Fruit fly (Drosophila melanogaster): ENCODE data around the gene PQBP1.

The PQBP1 gene

DNA sequence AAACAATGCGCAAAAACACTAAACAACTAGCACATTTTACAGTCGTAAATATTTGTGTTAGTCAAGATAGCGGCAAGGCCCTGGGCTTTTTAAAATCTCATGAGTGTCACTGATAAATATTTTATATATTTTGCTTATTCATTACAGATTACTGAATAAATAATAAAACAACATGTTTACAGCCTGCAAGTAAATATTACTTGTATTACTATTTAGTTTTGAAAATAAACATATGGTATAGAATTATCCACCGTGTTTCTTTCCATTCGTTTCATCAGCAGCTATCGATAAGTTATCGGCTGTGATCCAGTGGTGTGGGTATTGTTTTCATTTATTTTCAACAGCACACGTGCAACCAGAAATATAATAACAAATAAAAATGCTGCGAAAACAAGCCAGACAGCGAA, 9.0 kb downstream of the PQBP1 start, which contains the start of the genes shams and CG11920 (continued):
- TF ChIP-seq Sin3A (optimal IDR thresholded peaks at IDR 0.05) (no peak), B-H1 (GFP tag; IDR thresholded peaks at IDR 0.05) (no peak), CG14014 (GFP tag; IDR thresholded peaks at IDR 0.05) (no peak), CG3726 (GFP tag; IDR thresholded peaks at IDR 0.05) (no peak), HLH3B (GFP tag; IDR thresholded peaks at IDR 0.05) (no peak), vfl (GFP tag; optimal IDR thresholded peaks at IDR 0.05) (no peak), prd (optimal IDR thresholded peaks at IDR 0.05) (no peak), prd (GFP tag; IDR thresholded peaks at IDR 0.05) (no peak), Rfx (GFP tag; IDR thresholded peaks at IDR 0.05) (no peak), CG17359 (tag; optimal IDR thresholded peaks at IDR 0.05) (no peak), fu2 (GFP tag; optimal IDR thresholded peaks at IDR 0.05) (no peak), CG7987 (GFP tag; optimal IDR thresholded peaks at IDR 0.05) (no peak), salm (tag; optimal IDR thresholded peaks at IDR 0.05) (no peak), BtbVII (GFP tag; optimal IDR thresholded peaks at IDR 0.05) (no peak), Side (GFP tag; optimal IDR thresholded peaks at IDR 0.05) (no peak), C15 (GFP tag; IDR thresholded peaks at IDR 0.05) (no peak), CG10366 (GFP tag; IDR thresholded peaks at IDR 0.05) (no peak), CG8765 (GFP tag; IDR thresholded peaks at IDR 0.05) (no peak), seq (GFP tag; IDR thresholded peaks at IDR 0.05) (no peak), lbe (GFP tag; optimal IDR thresholded peaks at IDR 0.05) (peak; percentile 59), hth (optimal IDR thresholded peaks at IDR 0.05) (no peak), Kr (GFP tag; optimal IDR thresholded peaks at IDR 0.05) (no peak), ftz-f1 (GFP tag; optimal IDR thresholded peaks at IDR 0.05) (no peak), pzg (GFP tag; optimal IDR thresholded peaks at IDR 0.05) (peak; percentile 47), Blimp-1 (GFP tag; optimal IDR thresholded peaks at IDR 0.05) (no peak), CG16813 (GFP tag; IDR thresholded peaks at IDR 0.05; ENCODE audit: partially characterized antibody) (peak; percentile 58; the same call in 2 of the 3 replicates), CG4404 (GFP tag; IDR thresholded peaks at IDR 0.05) (no peak), crol (GFP tag; IDR thresholded peaks at IDR 0.05) (no peak), phol (tag; optimal IDR thresholded peaks at IDR 0.05) (peak; percentile 10), Sox102F (GFP tag; optimal IDR thresholded peaks at IDR 0.05) (no peak), CG17361 (GFP tag; IDR thresholded peaks at IDR 0.05) (no peak), run (tag; optimal IDR thresholded peaks at IDR 0.05) (no peak), inv (GFP tag; IDR thresholded peaks at IDR 0.05; ENCODE audit: partially characterized antibody) (peak; percentile 34; the same call in 1 of the 2 replicates), CG3407 (GFP tag; optimal IDR thresholded peaks at IDR 0.05) (no peak), CG4617 (GFP tag; optimal IDR thresholded peaks at IDR 0.05; ENCODE audit: borderline replicate concordance) (peak; percentile 60), CG4328 (GFP tag; optimal IDR thresholded peaks at IDR 0.05) (no peak), CG7963 (GFP tag; IDR thresholded peaks at IDR 0.05; ENCODE audit: partially characterized antibody) (peak; percentile 39; the same call in 1 of the 3 replicates), trh (GFP tag; optimal IDR thresholded peaks at IDR 0.05) (no peak), CG2129 (GFP tag; IDR thresholded peaks at IDR 0.05; ENCODE audit: partially characterized antibody) (no peak), zen2 (GFP tag; IDR thresholded peaks at IDR 0.05; ENCODE audit: partially characterized antibody) (no peak; the same call in 2 of the 3 replicates), wor (GFP tag; IDR thresholded peaks at IDR 0.05) (no peak), Sry-β (GFP tag; optimal IDR thresholded peaks at IDR 0.05) (no peak), yki (optimal IDR thresholded peaks at IDR 0.05) (no peak), so (GFP tag; IDR thresholded peaks at IDR 0.05) (no peak), fd64A (GFP tag; optimal IDR thresholded peaks at IDR 0.05) (no peak), Jarid2 (GFP tag; optimal IDR thresholded peaks at IDR 0.05) (no peak), Drgx (GFP tag; IDR thresholded peaks at IDR 0.05) (no peak), nau (GFP tag; optimal IDR thresholded peaks at IDR 0.05) (no peak), sug (tag; optimal IDR thresholded peaks at IDR 0.05) (no peak), Taf1 (GFP tag; IDR thresholded peaks at IDR 0.05) (no peak), CG12769 (tag; optimal IDR thresholded peaks at IDR 0.05) (no peak), ham (GFP tag; IDR thresholded peaks at IDR 0.05) (no peak), CG31441 (GFP tag; IDR thresholded peaks at IDR 0.05) (no peak)

Measured in whole organism, embryonic.